Fruit fly (Drosophila melanogaster): ENCODE data around the gene CG32512.
A peak's percentile ranks its signal among the peaks of the same experiment; 100 is the strongest.

Gene CG32512

dm6 chrX:21042638-21043513 lies 24.5 kb downstream of the CG32512 start (continued):
- peak; percentile 3 for TF ChIP-seq CG9797 (GFP tag; optimal IDR thresholded peaks at IDR 0.05)
- TF ChIP-seq CG14667 (GFP tag; IDR thresholded peaks at IDR 0.05), result peak; percentile 84
- TF ChIP-seq CG15514 (GFP tag; optimal IDR thresholded peaks at IDR 0.05), result peak; percentile 81
- TF ChIP-seq H15 (GFP tag; IDR thresholded peaks at IDR 0.05), result peak; percentile 86
- peak; percentile 89 for TF ChIP-seq ranshi (GFP tag; IDR thresholded peaks at IDR 0.05)
- peak; percentile 69 for TF ChIP-seq sd (tag; optimal IDR thresholded peaks at IDR 0.05)
- peak; percentile 69 for TF ChIP-seq CG9215 (GFP tag; IDR thresholded peaks at IDR 0.05)
- TF ChIP-seq Gsc (GFP tag; IDR thresholded peaks at IDR 0.05), result no peak
- TF ChIP-seq ap (GFP tag; IDR thresholded peaks at IDR 0.05), result peak; percentile 81
- TF ChIP-seq pfk (GFP tag; optimal IDR thresholded peaks at IDR 0.05), result peak; percentile 8
- TF ChIP-seq schlank (tag; optimal IDR thresholded peaks at IDR 0.05), result peak; percentile 60
- TF ChIP-seq BEAF-32 (GFP tag; optimal IDR thresholded peaks at IDR 0.05), result no peak
- no peak for TF ChIP-seq bigmax (GFP tag; optimal IDR thresholded peaks at IDR 0.05)
- no peak; the same call in 1 of the 2 replicates for TF ChIP-seq Bgb (GFP tag; IDR thresholded peaks at IDR 0.05; ENCODE audit: partially characterized antibody)
- TF ChIP-seq CG18476 (GFP tag; optimal IDR thresholded peaks at IDR 0.05), result peak; percentile 54
- TF ChIP-seq ash1 (GFP tag; optimal IDR thresholded peaks at IDR 0.05), result no peak
- no peak for TF ChIP-seq jumu (GFP tag; optimal IDR thresholded peaks at IDR 0.05)
- TF ChIP-seq BtbVII (GFP tag; optimal IDR thresholded peaks at IDR 0.05), result peak; percentile 93
- peak; percentile 56 for TF ChIP-seq CG7928 (GFP tag; optimal IDR thresholded peaks at IDR 0.05)
- peak; percentile 89 for TF ChIP-seq Asciz (GFP tag; optimal IDR thresholded peaks at IDR 0.05)
- TF ChIP-seq CG4404 (GFP tag; IDR thresholded peaks at IDR 0.05), result peak; percentile 74
- peak; percentile 27 for TF ChIP-seq abd-A (tag; optimal IDR thresholded peaks at IDR 0.05)
- TF ChIP-seq CG42726 (GFP tag; IDR thresholded peaks at IDR 0.05; ENCODE audit: partially characterized antibody), result 0 out of 2 replicates have a peak, but pooled peaks have one; percentile 9
- TF ChIP-seq CG5180 (GFP tag; optimal IDR thresholded peaks at IDR 0.05), result peak; percentile 75
- peak; percentile 28 for TF ChIP-seq Sry-β (GFP tag; optimal IDR thresholded peaks at IDR 0.05)
- TF ChIP-seq cato (GFP tag; optimal IDR thresholded peaks at IDR 0.05; ENCODE audit: borderline replicate concordance), result peak; percentile 42
- no peak for TF ChIP-seq Dp (GFP tag; optimal IDR thresholded peaks at IDR 0.05)
- peak; percentile 57 for TF ChIP-seq jing (GFP tag; optimal IDR thresholded peaks at IDR 0.05)
- TF ChIP-seq CG5245 (GFP tag; optimal IDR thresholded peaks at IDR 0.05), result peak; percentile 73
- peak; percentile 91 for TF ChIP-seq sob (GFP tag; IDR thresholded peaks at IDR 0.05)
- peak; percentile 68 for TF ChIP-seq wek (GFP tag; optimal IDR thresholded peaks at IDR 0.05)
- peak; percentile 83 for TF ChIP-seq CG17361 (GFP tag; IDR thresholded peaks at IDR 0.05)
- peak; percentile 67 for TF ChIP-seq CG6654 (GFP tag; optimal IDR thresholded peaks at IDR 0.05)
- peak; percentile 74 for TF ChIP-seq twi (tag; optimal IDR thresholded peaks at IDR 0.05)
- TF ChIP-seq Abd-B (GFP tag; optimal IDR thresholded peaks at IDR 0.05), result peak; percentile 80
- peak; percentile 94 for TF ChIP-seq Drgx (GFP tag; IDR thresholded peaks at IDR 0.05)
- no peak for TF ChIP-seq luna (GFP tag; optimal IDR thresholded peaks at IDR 0.05)
- peak; percentile 89 for TF ChIP-seq CG8388 (GFP tag; optimal IDR thresholded peaks at IDR 0.05)
- TF ChIP-seq en (GFP tag; optimal IDR thresholded peaks at IDR 0.05), result no peak
- TF ChIP-seq lola (GFP tag; optimal IDR thresholded peaks at IDR 0.05), result peak in 1 of 3 experiments; percentile 79
- TF ChIP-seq CG32772 (GFP tag; IDR thresholded peaks at IDR 0.05), result peak; percentile 84
- peak; percentile 84 for TF ChIP-seq Rx (GFP tag; IDR thresholded peaks at IDR 0.05)
- TF ChIP-seq CG17186 (GFP tag; optimal IDR thresholded peaks at IDR 0.05), result peak; percentile 46
- TF ChIP-seq CG1233 (GFP tag; optimal IDR thresholded peaks at IDR 0.05), result peak; percentile 84
- peak; percentile 27 for TF ChIP-seq zfh2 (GFP tag; optimal IDR thresholded peaks at IDR 0.05)
- TF ChIP-seq sc (optimal IDR thresholded peaks at IDR 0.05), result no peak
- TF ChIP-seq sc (GFP tag; optimal IDR thresholded peaks at IDR 0.05), result peak; percentile 68
- peak; percentile 72 for TF ChIP-seq CG8281 (tag; optimal IDR thresholded peaks at IDR 0.05)

Measured in whole organism, embryonic.